Worm (Caenorhabditis elegans): ENCODE measurements around the gene C15C8.6.

DNA sequence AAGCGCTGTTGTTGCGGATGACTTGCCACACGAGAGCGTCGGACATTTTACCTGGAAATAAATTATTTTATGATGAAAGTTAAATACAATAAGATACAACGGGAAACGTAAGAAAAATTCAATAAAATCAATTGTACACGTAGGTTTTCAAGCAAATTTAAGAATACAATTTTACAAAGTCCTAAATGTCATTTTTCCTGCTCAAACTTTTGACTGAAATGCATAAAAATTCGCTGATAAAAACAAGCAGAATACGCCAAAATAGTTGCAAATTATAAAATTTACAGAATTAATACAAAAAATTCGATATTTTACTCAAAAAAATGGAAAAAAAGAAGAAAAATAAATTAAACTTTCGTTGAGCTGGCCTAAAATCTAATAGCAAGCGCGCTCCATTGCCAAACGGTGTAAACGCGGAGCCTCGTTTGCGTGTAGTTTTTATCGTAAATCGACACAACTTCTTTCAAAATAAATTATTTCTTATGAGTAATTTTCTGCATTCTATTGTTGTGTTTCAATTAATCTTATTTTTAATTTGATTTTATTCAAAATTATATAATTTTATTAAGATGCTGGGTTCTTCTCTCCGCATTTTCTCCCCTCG lies 23.2 kb downstream of the C15C8.6 start, which contains the start of the genes rpl-28 and mrpl-49:
- TF ChIP-seq sptf-1 (tag; optimal IDR thresholded peaks at IDR 0.05) (no peak), nhr-237 (tag; optimal IDR thresholded peaks at IDR 0.05) (peak; percentile 89), pha-4 (tag; optimal IDR thresholded peaks at IDR 0.05) (peak; percentile 77), nhr-12 (tag; optimal IDR thresholded peaks at IDR 0.05) (no peak), snpc-4 (tag; optimal IDR thresholded peaks at IDR 0.05) (no peak), mep-1 (tag; optimal IDR thresholded peaks at IDR 0.05) (peak; percentile 77), lin-13 (tag; optimal IDR thresholded peaks at IDR 0.05) (peak; percentile 86), ztf-11 (tag; optimal IDR thresholded peaks at IDR 0.05) (no peak), sem-2 (GFP tag; optimal IDR thresholded peaks at IDR 0.05) (no peak)
